Fruit fly (Drosophila melanogaster) whole organism, embryonic: ENCODE results near the gene Gbs-70E.

Source experiments
- Bdp1 ChIP-seq: fragments of 200-800 bp; sonication (Bioruptor generic); optimal IDR thresholded peaks from 3 replicates; lab custom pipeline; 2016; ENCODE audit warnings: missing biosample characterization, missing genetic modification characterization
- CG9727 ChIP-seq: fragments of 200-800 bp; sonication (Bioruptor generic); optimal IDR thresholded peaks from 3 replicates; lab custom pipeline; 2017; ENCODE audit warnings: missing biosample characterization, mild to moderate bottlenecking, missing genetic modification characterization
- Lpt ChIP-seq: fragments of >200 bp; optimal IDR thresholded peaks from 2 replicates; lab custom pipeline; 2018; ENCODE audit warnings: missing biosample characterization, missing genetic modification characterization
- MESR4 ChIP-seq: fragments of 200-800 bp; sonication (Bioruptor generic); optimal IDR thresholded peaks from 2 replicates; lab custom pipeline; 2018; ENCODE audit warnings: missing biosample characterization, mild to moderate bottlenecking, missing genetic modification characterization, moderate library complexity
- row ChIP-seq: fragments of 200-800 bp; sonication (Bioruptor generic); IDR thresholded peaks from 3 replicates; pipeline ENCODE4 v1.3.6; 2022; ENCODE audit warnings: missing biosample characterization, missing genetic modification characterization
- slp2 ChIP-seq: fragments of 200-800 bp; sonication (Bioruptor generic); optimal IDR thresholded peaks from 2 replicates; lab custom pipeline; 2016; ENCODE audit warnings: missing biosample characterization, missing genetic modification characterization

- no peak for TF ChIP-seq Bdp1 (GFP tag; lab: Kevin White, UChicago)
- no peak for TF ChIP-seq CG9727 (GFP tag; lab: Kevin White, UChicago)
- TF ChIP-seq Lpt (GFP tag; lab: Kevin White, UChicago), result no peak
- no peak for TF ChIP-seq MESR4
- TF ChIP-seq row (GFP tag; lab: Robert Waterston, UW), result peak; percentile 29; the same call in 1 of the 3 replicates
- no peak for TF ChIP-seq slp2 (GFP tag; lab: Kevin White, UChicago)
Measured at dm6 chr3L:14565134-14565587, 14.4 kb upstream of the Gbs-70E start.
